Worm (Caenorhabditis elegans) whole organism, L1 larva: ENCODE results near the gene srg-69.
A peak's percentile ranks its signal among the peaks of the same experiment; 100 is the strongest.

ENCODE experiments used
- F16B12.6 ChIP-seq: fragments of 150-350 bp; optimal IDR thresholded peaks from 2 replicates; lab custom pipeline; 2014; ENCODE audit warnings: missing biosample characterization, missing genetic modification characterization
- ama-1 ChIP-seq: fragments of 150-350 bp; optimal IDR thresholded peaks from 2 replicates; lab custom pipeline; 2014
- blmp-1 ChIP-seq: fragments of 150-350 bp; optimal IDR thresholded peaks from 2 replicates; lab custom pipeline; 2014; ENCODE audit warnings: missing biosample characterization, missing genetic modification characterization
- ceh-63 ChIP-seq: fragments of 200-800 bp; sonication (Bioruptor generic); optimal IDR thresholded peaks from 2 replicates; lab custom pipeline; 2018; ENCODE audit warnings: mild to moderate bottlenecking, missing genetic modification characterization, missing compliant biosample characterization
- ceh-8 ChIP-seq: fragments of 200-800 bp; sonication (Bioruptor generic); optimal IDR thresholded peaks from 2 replicates; lab custom pipeline; 2018; ENCODE audit warnings: mild to moderate bottlenecking, missing genetic modification characterization, moderate library complexity, missing compliant biosample characterization
- ceh-82 ChIP-seq, 3 experiments: fragments of 150-350 bp in 1 of 3; sonication (generic microtip) in 2 of 3; optimal IDR thresholded peaks; 2 replicates each; lab custom pipeline; 2014 to 2017; ENCODE audit warnings: missing biosample characterization in 3 of 3, missing genetic modification characterization in 3 of 3
- ceh-88 ChIP-seq: fragments of 200-800 bp; sonication (Bioruptor generic); IDR thresholded peaks from 2 replicates; pipeline ENCODE4 v1.3.6; 2022; ENCODE audit warnings: missing genetic modification characterization, missing compliant biosample characterization
- ces-1 ChIP-seq: fragments of 150-350 bp; optimal IDR thresholded peaks from 2 replicates; lab custom pipeline; 2014; ENCODE audit warnings: missing biosample characterization, missing genetic modification reagents, missing genetic modification characterization
- dpl-1 ChIP-seq, 3 experiments: fragments of 150-350 bp in 2 of 3; sonication (generic microtip) in 1 of 3; optimal IDR thresholded peaks; 2 replicates each; lab custom pipeline; 2014 to 2017; ENCODE audit warnings: missing biosample characterization in 3 of 3, missing genetic modification characterization in 3 of 3, missing genetic modification reagents in 3 of 3
- efl-1 ChIP-seq, 4 experiments: fragments of 150-350 bp; optimal IDR thresholded peaks in 3 of 4; peaks in 1 of 4; 1 replicate in 1 of 4; 2 replicates in 3 of 4; lab custom pipeline; 2014; ENCODE audit warnings: missing biosample characterization in 2 of 4, missing genetic modification characterization in 2 of 4, missing genetic modification reagents in 2 of 4
- egl-13 ChIP-seq: sonication (generic microtip); optimal IDR thresholded peaks from 2 replicates; lab custom pipeline; 2016; ENCODE audit warnings: missing genotype, missing genetic modification reagents, missing genetic modification characterization, missing compliant biosample characterization
- ets-5 ChIP-seq: fragments of 200-800 bp; sonication (Bioruptor generic); IDR thresholded peaks from 2 replicates; pipeline ENCODE4 v1.3.6; 2022; ENCODE audit warnings: missing genetic modification characterization, missing compliant biosample characterization
- fkh-10 ChIP-seq: sonication (generic microtip); optimal IDR thresholded peaks from 2 replicates; lab custom pipeline; 2017; ENCODE audit warnings: missing biosample characterization, missing genetic modification reagents, missing genetic modification characterization
- fkh-4 ChIP-seq: sonication (generic microtip); optimal IDR thresholded peaks from 2 replicates; lab custom pipeline; 2016; ENCODE audit warnings: missing compliant biosample characterization, missing genetic modification characterization, borderline replicate concordance
- hlh-17 ChIP-seq: fragments of 200-800 bp; sonication (Bioruptor generic); optimal IDR thresholded peaks from 2 replicates; lab custom pipeline; 2018; ENCODE audit warnings: missing genetic modification characterization, mild to moderate bottlenecking, missing compliant biosample characterization, moderate library complexity, borderline replicate concordance
- isw-1 ChIP-seq: fragments of 200-800 bp; sonication (Bioruptor generic); IDR thresholded peaks from 2 replicates; pipeline ENCODE4 v1.3.6; 2022; ENCODE audit warnings: missing genetic modification characterization, missing compliant biosample characterization
- lin-15B ChIP-seq: fragments of 150-350 bp; sonication (generic microtip); optimal IDR thresholded peaks from 3 replicates; lab custom pipeline; 2014; ENCODE audit warnings: missing biosample characterization, missing genetic modification characterization
- lin-35 ChIP-seq, 2 experiments: fragments of 150-350 bp; optimal IDR thresholded peaks; 2 replicates each; lab custom pipeline; 2014; ENCODE audit warnings: missing biosample characterization in 2 of 2, missing genetic modification characterization in 2 of 2, missing genetic modification reagents in 2 of 2
- lsy-2 ChIP-seq, 2 experiments: fragments of 150-350 bp; optimal IDR thresholded peaks; 2 replicates each; lab custom pipeline; 2014; ENCODE audit warnings: missing biosample characterization in 2 of 2, missing genetic modification characterization in 2 of 2
- mab-9 ChIP-seq: fragments of 200-800 bp; sonication (Bioruptor generic); IDR thresholded peaks from 2 replicates; pipeline ENCODE4 v1.3.6; 2022; ENCODE audit warnings: missing genetic modification reagents, missing genetic modification characterization, missing compliant biosample characterization
- mdl-1 ChIP-seq, 2 experiments: fragments of 150-350 bp; optimal IDR thresholded peaks; 2 replicates each; lab custom pipeline; 2014 to 2017; ENCODE audit warnings: missing biosample characterization in 2 of 2, missing genetic modification characterization in 2 of 2, inconsistent platforms in 1 of 2
- nhr-11 ChIP-seq: fragments of 150-350 bp; optimal IDR thresholded peaks from 2 replicates; lab custom pipeline; 2014; ENCODE audit warnings: missing biosample characterization, missing genetic modification characterization
- nhr-12 ChIP-seq: sonication (generic microtip); optimal IDR thresholded peaks from 2 replicates; lab custom pipeline; 2017; ENCODE audit warnings: missing biosample characterization, missing genetic modification characterization
- nhr-19 ChIP-seq: fragments of 200-800 bp; sonication (Bioruptor generic); conservative IDR thresholded peaks from 2 replicates; pipeline ENCODE4 v1.3.6; 2022; ENCODE audit warnings: missing genetic modification characterization, missing compliant biosample characterization
- nhr-237 ChIP-seq: fragments of 150-350 bp; optimal IDR thresholded peaks from 2 replicates; lab custom pipeline; 2014; ENCODE audit warnings: missing biosample characterization, missing genetic modification characterization
- nhr-47 ChIP-seq: sonication (generic microtip); optimal IDR thresholded peaks from 2 replicates; lab custom pipeline; 2016; ENCODE audit warnings: mild to moderate bottlenecking, missing genetic modification characterization, moderate library complexity, missing compliant biosample characterization
- nhr-71 ChIP-seq: sonication (generic microtip); optimal IDR thresholded peaks from 2 replicates; lab custom pipeline; 2016; ENCODE audit warnings: mild to moderate bottlenecking, missing genetic modification characterization, moderate library complexity, missing compliant biosample characterization
- nhr-77 ChIP-seq: fragments of 150-350 bp; optimal IDR thresholded peaks from 2 replicates; lab custom pipeline; 2014; ENCODE audit warnings: missing biosample characterization, missing genetic modification characterization
- nhr-84 ChIP-seq: sonication (generic microtip); optimal IDR thresholded peaks from 2 replicates; lab custom pipeline; 2017; ENCODE audit warnings: missing biosample characterization, missing genetic modification characterization
- nhr-85 ChIP-seq: sonication (generic microtip); peaks from one replicate; lab custom pipeline; 2016; ENCODE audit warnings: missing genetic modification characterization, inconsistent platforms, missing compliant biosample characterization
- snpc-4 ChIP-seq: fragments of 150-350 bp; optimal IDR thresholded peaks from 2 replicates; lab custom pipeline; 2014; ENCODE audit warnings: missing biosample characterization, missing genetic modification characterization
- snu-23 ChIP-seq: sonication (generic microtip); optimal IDR thresholded peaks from 2 replicates; lab custom pipeline; 2016; ENCODE audit warnings: missing genetic modification characterization, missing compliant biosample characterization
- sptf-1 ChIP-seq: fragments of 150-350 bp; optimal IDR thresholded peaks from 2 replicates; lab custom pipeline; 2014; ENCODE audit warnings: missing biosample characterization, missing genetic modification characterization
- sup-37 ChIP-seq: fragments of 200-800 bp; sonication (Bioruptor generic); optimal IDR thresholded peaks from 2 replicates; lab custom pipeline; 2018; ENCODE audit warnings: mild to moderate bottlenecking, missing genetic modification characterization, missing compliant biosample characterization
- tbx-2 ChIP-seq: sonication (generic microtip); optimal IDR thresholded peaks from 2 replicates; lab custom pipeline; 2016; ENCODE audit warnings: missing genetic modification characterization, missing compliant biosample characterization
- tlp-1 ChIP-seq: fragments of 150-350 bp; optimal IDR thresholded peaks from 2 replicates; lab custom pipeline; 2014; ENCODE audit warnings: missing biosample characterization, missing genetic modification characterization
- unc-98 ChIP-seq: fragments of 200-800 bp; sonication (Bioruptor generic); IDR thresholded peaks from 2 replicates; pipeline ENCODE4 v1.3.6; 2022; ENCODE audit warnings: missing genetic modification characterization, missing compliant biosample characterization
- vab-15 ChIP-seq: sonication (generic microtip); optimal IDR thresholded peaks from 2 replicates; lab custom pipeline; 2017; ENCODE audit warnings: missing genotype, mild to moderate bottlenecking, missing genetic modification characterization, missing compliant biosample characterization
- xbp-1 ChIP-seq: sonication (generic microtip); optimal IDR thresholded peaks from 2 replicates; lab custom pipeline; 2016; ENCODE audit warnings: missing genetic modification characterization, missing compliant biosample characterization
- zag-1 ChIP-seq: fragments of 150-350 bp; optimal IDR thresholded peaks from 2 replicates; lab custom pipeline; 2014; ENCODE audit warnings: missing biosample characterization, missing genetic modification characterization
- ztf-4 ChIP-seq: fragments of 150-350 bp; optimal IDR thresholded peaks from 2 replicates; lab custom pipeline; 2014; ENCODE audit warnings: missing biosample characterization, missing genetic modification characterization

srg-69 gene

ce11 chrII:5389831-5390323 is 34.4 kb downstream of the srg-69 start, which contains the start of gene ndx-6 (continued):
- peak; percentile 52 for TF ChIP-seq nhr-77 (tag; lab: Kevin White, UChicago)
- TF ChIP-seq sup-37 = no peak
- TF ChIP-seq F16B12.6 = peak; percentile 67
- peak; percentile 74 for TF ChIP-seq isw-1 (GFP tag; lab: Robert Waterston, UW)
- TF ChIP-seq vab-15 = no peak
- TF ChIP-seq ceh-8 (GFP tag; lab: Kevin White, UChicago) = no peak
- TF ChIP-seq nhr-85 = peak; percentile 93
- TF ChIP-seq mdl-1 (tag; optimal IDR thresholded peaks at IDR 0.05; lab: Kevin White, UChicago) = peak in 1 of 2 experiments; percentile 65
- TF ChIP-seq nhr-47 (tag; lab: Kevin White, UChicago) = peak; percentile 90
- no peak for TF ChIP-seq zag-1 (tag; lab: Kevin White, UChicago)
- no peak for TF ChIP-seq unc-98 (GFP tag; lab: Robert Waterston, UW)
- no peak for TF ChIP-seq ets-5
- no peak for TF ChIP-seq tlp-1 (tag; lab: Kevin White, UChicago)
- TF ChIP-seq hlh-17 (GFP tag; lab: Kevin White, UChicago) = no peak
- no peak for TF ChIP-seq nhr-12 (tag; lab: Kevin White, UChicago)
- TF ChIP-seq ceh-88 (GFP tag; lab: Robert Waterston, UW) = no peak
- TF ChIP-seq ztf-4 = peak; percentile 76
- TF ChIP-seq fkh-10 (GFP tag; lab: Kevin White, UChicago) = peak; percentile 46
- TF ChIP-seq snu-23 (GFP tag; lab: Kevin White, UChicago) = peak; percentile 93
- no peak for TF ChIP-seq ceh-63
- no peak for TF ChIP-seq nhr-237 (tag; lab: Kevin White, UChicago)
- peak; percentile 90 for TF ChIP-seq nhr-71
- TF ChIP-seq ceh-82 (tag; optimal IDR thresholded peaks at IDR 0.05; lab: Kevin White, UChicago) = peak; percentile 81 to 88 (median 84)
- peak; percentile 59 for TF ChIP-seq lin-15B
- peak; percentile 39; the same call in 1 of the 2 replicates for TF ChIP-seq mab-9 (GFP tag; lab: Robert Waterston, UW)
- peak; percentile 87 for TF ChIP-seq nhr-19 (GFP tag; lab: Robert Waterston, UW)
- TF ChIP-seq ces-1 (GFP tag; lab: Kevin White, UChicago) = no peak
- peak; percentile 78 for TF ChIP-seq snpc-4
- TF ChIP-seq egl-13 = peak; percentile 64
- TF ChIP-seq blmp-1 = peak; percentile 81
- no peak for TF ChIP-seq nhr-84 (tag; lab: Kevin White, UChicago)

DNA sequence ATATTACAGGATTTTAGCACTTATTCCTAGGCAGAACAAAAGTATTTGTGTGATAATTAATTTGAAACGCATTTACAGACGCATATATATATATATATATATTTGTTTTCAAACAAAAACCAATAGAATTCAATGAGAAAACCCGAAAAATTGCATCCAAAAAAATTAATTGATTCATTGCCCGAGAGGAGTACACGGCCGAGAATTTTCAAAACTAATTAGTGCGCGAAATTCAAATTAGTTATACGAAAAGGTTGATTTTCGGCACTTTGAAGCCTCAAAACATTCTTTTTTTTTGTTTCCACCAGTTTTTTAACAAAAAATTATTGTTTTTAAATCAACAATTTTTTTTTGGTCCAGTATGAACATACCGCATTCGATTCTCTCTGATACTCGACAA is 36.0 kb downstream of the srg-69 start:
- TF ChIP-seq efl-1 (optimal IDR thresholded peaks at IDR 0.05; lab: Kevin White, UChicago) = peak; percentile 28 to 45
- peak; percentile 46 to 89 for TF ChIP-seq efl-1 (GFP tag; optimal IDR thresholded peaks at IDR 0.05 in 1 of 2; lab: Kevin White, UChicago)
- TF ChIP-seq mdl-1 (tag; optimal IDR thresholded peaks at IDR 0.05; lab: Kevin White, UChicago) = no peak
- TF ChIP-seq dpl-1 (GFP tag; optimal IDR thresholded peaks at IDR 0.05; lab: Kevin White, UChicago) = peak in 2 of 3 experiments; percentile 13 to 48
- peak in 1 of 2 experiments; percentile 3 for TF ChIP-seq lin-35 (GFP tag; optimal IDR thresholded peaks at IDR 0.05; lab: Kevin White, UChicago)

- TF ChIP-seq nhr-11 (no peak), ztf-4 (no peak), sptf-1 (no peak), ama-1 (lab: Kevin White, UChicago) (no peak), ces-1 (GFP tag; lab: Kevin White, UChicago) (no peak), tbx-2 (tag; lab: Kevin White, UChicago) (no peak), lin-15B (no peak), xbp-1 (tag; lab: Kevin White, UChicago) (no peak), vab-15 (no peak), lsy-2 (tag; optimal IDR thresholded peaks at IDR 0.05; lab: Kevin White, UChicago) (no peak), fkh-4 (tag; lab: Kevin White, UChicago) (no peak), mdl-1 (tag; optimal IDR thresholded peaks at IDR 0.05; lab: Kevin White, UChicago) (no peak), lin-35 (GFP tag; optimal IDR thresholded peaks at IDR 0.05; lab: Kevin White, UChicago) (no peak), sup-37 (no peak)
These were observed 37.6 kb downstream of the srg-69 start, which contains the start of gene brap-2 for ce11 chrII:5393090-5393489. brap-2 (minus strand) TSS chrII:5393190.
